Fruit fly (Drosophila melanogaster): ENCODE data around the gene CG10650.

Gene CG10650

DNA sequence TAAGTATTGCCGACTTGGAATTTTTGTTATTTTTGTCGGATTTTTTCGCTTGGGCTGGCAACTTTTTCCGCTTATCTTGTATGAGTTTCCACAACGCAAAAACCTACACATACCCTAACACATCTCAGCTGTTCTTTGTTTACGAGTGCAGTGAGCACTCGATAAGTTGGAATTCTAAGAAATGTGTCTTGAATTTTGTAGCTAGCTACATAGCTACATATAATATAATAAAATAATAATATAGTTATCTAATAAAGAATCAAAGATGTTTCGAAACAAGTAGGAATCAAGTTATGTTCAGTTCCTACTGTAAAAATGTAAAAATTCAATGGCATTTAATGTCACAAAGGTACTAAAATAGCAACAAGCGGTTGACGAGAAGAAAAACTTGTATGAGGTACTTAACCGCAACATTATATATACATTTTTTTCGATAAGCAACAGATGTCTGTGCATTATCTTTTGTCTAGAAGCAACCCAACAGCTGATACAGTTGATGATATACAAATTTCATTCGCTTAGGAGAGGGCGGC is 38.5 kb downstream of the CG10650 start, which contains the start of gene Bhmt (continued):
- TF ChIP-seq Blimp-1 (GFP tag; optimal IDR thresholded peaks at IDR 0.05) (peak; percentile 44), CG8089 (GFP tag; optimal IDR thresholded peaks at IDR 0.05) (no peak), CG9727 (GFP tag; optimal IDR thresholded peaks at IDR 0.05) (peak; percentile 68), dan (GFP tag; IDR thresholded peaks at IDR 0.05) (no peak), BEAF-32 (GFP tag; optimal IDR thresholded peaks at IDR 0.05) (no peak), CG10274 (GFP tag; optimal IDR thresholded peaks at IDR 0.05) (peak; percentile 6), CG13894 (tag; optimal IDR thresholded peaks at IDR 0.05) (no peak), CG10267 (tag; optimal IDR thresholded peaks at IDR 0.05) (peak; percentile 66), Sry-δ (GFP tag; optimal IDR thresholded peaks at IDR 0.05) (no peak), ci (GFP tag; IDR thresholded peaks at IDR 0.05) (peak; percentile 60; the same call in 1 of the 3 replicates), CG9817 (tag; optimal IDR thresholded peaks at IDR 0.05) (peak; percentile 24), CG13424 (tag; optimal IDR thresholded peaks at IDR 0.05) (peak; percentile 58), CG6791 (GFP tag; IDR thresholded peaks at IDR 0.05; ENCODE audit: partially characterized antibody) (no peak), chn (GFP tag; optimal IDR thresholded peaks at IDR 0.05) (no peak), ftz-f1 (GFP tag; optimal IDR thresholded peaks at IDR 0.05) (no peak), vfl (GFP tag; optimal IDR thresholded peaks at IDR 0.05) (no peak), B-H2 (GFP tag; optimal IDR thresholded peaks at IDR 0.05) (peak; percentile 46), Antp (GFP tag; optimal IDR thresholded peaks at IDR 0.05) (no peak), jumu (GFP tag; optimal IDR thresholded peaks at IDR 0.05) (no peak), dm (GFP tag; optimal IDR thresholded peaks at IDR 0.05) (no peak), CG3065 (GFP tag; optimal IDR thresholded peaks at IDR 0.05) (no peak), Scr (GFP tag; IDR thresholded peaks at IDR 0.05; ENCODE audit: partially characterized antibody) (no peak), H15 (GFP tag; IDR thresholded peaks at IDR 0.05) (peak; percentile 52; the same call in 1 of the 3 replicates), vvl (GFP tag; IDR thresholded peaks at IDR 0.05) (peak; percentile 80), ato (GFP tag; IDR thresholded peaks at IDR 0.05; ENCODE audit: partially characterized antibody) (no peak), CG2712 (tag; optimal IDR thresholded peaks at IDR 0.05) (peak; percentile 79), Dp (GFP tag; optimal IDR thresholded peaks at IDR 0.05) (no peak), eyg (GFP tag; optimal IDR thresholded peaks at IDR 0.05) (no peak), CG18764 (GFP tag; optimal IDR thresholded peaks at IDR 0.05) (peak; percentile 14), CG18599 (GFP tag; optimal IDR thresholded peaks at IDR 0.05) (peak; percentile 86), sc (optimal IDR thresholded peaks at IDR 0.05) (no peak), sc (GFP tag; optimal IDR thresholded peaks at IDR 0.05) (no peak), HLH4C (GFP tag; IDR thresholded peaks at IDR 0.05; ENCODE audit: partially characterized antibody) (no peak), MTF-1 (GFP tag; optimal IDR thresholded peaks at IDR 0.05; ENCODE audit: borderline replicate concordance) (peak; percentile 27), CG7556 (GFP tag; optimal IDR thresholded peaks at IDR 0.05) (peak; percentile 74), pfk (GFP tag; optimal IDR thresholded peaks at IDR 0.05) (no peak), fd102C (GFP tag; optimal IDR thresholded peaks at IDR 0.05) (no peak), Dad (GFP tag; optimal IDR thresholded peaks at IDR 0.05) (no peak), CG14441 (GFP tag; IDR thresholded peaks at IDR 0.05) (peak; percentile 78), gem (tag; optimal IDR thresholded peaks at IDR 0.05) (peak; percentile 78), CG12299 (tag; optimal IDR thresholded peaks at IDR 0.05) (peak; percentile 47), CG14860 (GFP tag; IDR thresholded peaks at IDR 0.05; ENCODE audit: partially characterized antibody) (no peak), CG12155 (GFP tag; optimal IDR thresholded peaks at IDR 0.05) (peak; percentile 34), CG6813 (GFP tag; optimal IDR thresholded peaks at IDR 0.05) (peak; percentile 60), D19B (GFP tag; optimal IDR thresholded peaks at IDR 0.05) (peak; percentile 53), CG15479 (GFP tag; optimal IDR thresholded peaks at IDR 0.05) (no peak), HHEX (GFP tag; optimal IDR thresholded peaks at IDR 0.05) (peak; percentile 73), org-1 (GFP tag; optimal IDR thresholded peaks at IDR 0.05) (peak; percentile 37), CG4328 (GFP tag; optimal IDR thresholded peaks at IDR 0.05) (peak; percentile 0)

All from whole organism, embryonic.